Worm (Caenorhabditis elegans): ENCODE data around the gene nnt-1.

Gene nnt-1

ce11 chrX:6167376-6167775 is 45.3 kb downstream of the nnt-1 start:
- no peak for TF ChIP-seq ceh-91 (GFP tag; IDR thresholded peaks at IDR 0.05)
- TF ChIP-seq F33H1.4 (GFP tag; IDR thresholded peaks at IDR 0.05) = no peak
- peak; percentile 30 for TF ChIP-seq nhr-80 (tag; optimal IDR thresholded peaks at IDR 0.05)
- no peak for TF ChIP-seq Y56A3A.18 (GFP tag; IDR thresholded peaks at IDR 0.05)

ce11 chrX:6169252-6169651 is 47.1 kb downstream of the nnt-1 start, which contains the start of gene T25B2.2:
Gene T25B2.2, plus strand, starts transcription at chrX:6169643.
- TF ChIP-seq ZK185.1 (tag; optimal IDR thresholded peaks at IDR 0.05; ENCODE audit: poor library complexity, severe bottlenecking) (no peak), nhr-80 (tag; optimal IDR thresholded peaks at IDR 0.05) (peak; percentile 80)

ce11 chrX:6173656-6174055 is 51.5 kb downstream of the nnt-1 start, which contains the start of gene T25B2.1:
Gene T25B2.1, plus strand, starts transcription at chrX:6173956.
- TF ChIP-seq dpff-1 (tag; optimal IDR thresholded peaks at IDR 0.05) (no peak), efl-1 (GFP tag; optimal IDR thresholded peaks at IDR 0.05) (no peak), nfya-2 (GFP tag; IDR thresholded peaks at IDR 0.05) (no peak), ceh-100 (GFP tag; IDR thresholded peaks at IDR 0.05) (no peak), ets-4 (GFP tag; optimal IDR thresholded peaks at IDR 0.05) (no peak), let-607 (tag; optimal IDR thresholded peaks at IDR 0.05) (no peak), lin-54 (GFP tag; optimal IDR thresholded peaks at IDR 0.05) (no peak), sptf-2 (GFP tag; optimal IDR thresholded peaks at IDR 0.05) (no peak), cebp-2 (GFP tag; IDR thresholded peaks at IDR 0.05) (no peak), hlh-12 (tag; optimal IDR thresholded peaks at IDR 0.05) (no peak), Y79H2A.3 (GFP tag; conservative IDR thresholded peaks at IDR 0.05) (no peak)

- TF ChIP-seq sdz-38 (tag; optimal IDR thresholded peaks at IDR 0.05) = no peak
- TF ChIP-seq K11D2.4 (GFP tag; IDR thresholded peaks at IDR 0.05) = no peak
- TF ChIP-seq chd-7 (tag; optimal IDR thresholded peaks at IDR 0.05) = no peak
- no peak for TF ChIP-seq atf-7 (tag; optimal IDR thresholded peaks at IDR 0.05)
- TF ChIP-seq D2030.7 (GFP tag; IDR thresholded peaks at IDR 0.05) = no peak
- no peak for TF ChIP-seq pbrm-1 (GFP tag; IDR thresholded peaks at IDR 0.05)
- no peak for TF ChIP-seq snpc-1.1 (tag; optimal IDR thresholded peaks at IDR 0.05; ENCODE audit: insufficient read depth)
- no peak for TF ChIP-seq madf-10 (tag; optimal IDR thresholded peaks at IDR 0.05)
- TF ChIP-seq ceh-91 (GFP tag; IDR thresholded peaks at IDR 0.05) = no peak
- TF ChIP-seq let-607 (tag; optimal IDR thresholded peaks at IDR 0.05) = no peak
- no peak for TF ChIP-seq him-1 (tag; optimal IDR thresholded peaks at IDR 0.05)
- no peak for TF ChIP-seq Y53F4B.3 (GFP tag; IDR thresholded peaks at IDR 0.05)
- no peak for TF ChIP-seq lin-40 (tag; optimal IDR thresholded peaks at IDR 0.05)
- no peak for TF ChIP-seq dox-1 (GFP tag; IDR thresholded peaks at IDR 0.05)
- TF ChIP-seq aptf-2 (GFP tag; conservative IDR thresholded peaks at IDR 0.05) = no peak
Observed at ce11 chrX:6175829-6176228, 53.7 kb downstream of the nnt-1 start, which contains the start of gene T25B2.3. Gene T25B2.3, plus strand, starts transcription at chrX:6176129.
